Worm (Caenorhabditis elegans): ENCODE data around the gene K05F1.1.

K05F1.1 gene

ce11 chrII:5794195-5794594 lies 7.0 kb upstream of the K05F1.1 start, which contains the start of gene acdh-8:
Gene acdh-8, plus strand, starts transcription at chrII:5794495.
- TF ChIP-seq K11D2.4 (GFP tag; IDR thresholded peaks at IDR 0.05) (no peak), tlf-1 (GFP tag; optimal IDR thresholded peaks at IDR 0.05) (no peak), F10E7.11 (tag; optimal IDR thresholded peaks at IDR 0.05) (no peak), athp-1 (tag; optimal IDR thresholded peaks at IDR 0.05) (no peak), ccch-3 (GFP tag; optimal IDR thresholded peaks at IDR 0.05) (no peak), somi-1 (GFP tag; optimal IDR thresholded peaks at IDR 0.05) (no peak), nfyb-1 (GFP tag; IDR thresholded peaks at IDR 0.05) (no peak), rcor-1 (GFP tag; IDR thresholded peaks at IDR 0.05) (no peak), ztf-25 (GFP tag; IDR thresholded peaks at IDR 0.05) (no peak), pha-4 (tag; optimal IDR thresholded peaks at IDR 0.05) (no peak), F57C9.4 (tag; optimal IDR thresholded peaks at IDR 0.05) (no peak), madf-3 (GFP tag; IDR thresholded peaks at IDR 0.05) (no peak)

ce11 chrII:5797348-5797977 lies 3.7 kb upstream of the K05F1.1 start, which contains the start of the genes msp-63 and msp-142:
Gene msp-63, minus strand, starts transcription at chrII:5797448.
Gene msp-142, plus strand, starts transcription at chrII:5797927.
- TF ChIP-seq ekl-4 (GFP tag; IDR thresholded peaks at IDR 0.05) (no peak), cebp-2 (GFP tag; IDR thresholded peaks at IDR 0.05) (no peak), tbp1 (GFP tag; optimal IDR thresholded peaks at IDR 0.05) (no peak), C17E4.6 (GFP tag; IDR thresholded peaks at IDR 0.05) (no peak), F39B2.1 (GFP tag; IDR thresholded peaks at IDR 0.05) (no peak), K11D2.4 (GFP tag; IDR thresholded peaks at IDR 0.05) (no peak), aptf-3 (GFP tag; IDR thresholded peaks at IDR 0.05) (no peak), nfyb-1 (GFP tag; IDR thresholded peaks at IDR 0.05) (no peak), attf-5 (GFP tag; optimal IDR thresholded peaks at IDR 0.05) (no peak), hmg-20 (GFP tag; IDR thresholded peaks at IDR 0.05) (no peak), C06A6.2 (GFP tag; conservative IDR thresholded peaks at IDR 0.05) (no peak), T26A5.8 (tag; optimal IDR thresholded peaks at IDR 0.05) (no peak)

ce11 chrII:5799553-5799952 lies 1.6 kb upstream of the K05F1.1 start, which contains the start of gene K05F1.8:
Gene K05F1.8, minus strand, starts transcription at chrII:5799653.
- TF ChIP-seq tlf-1 (GFP tag; optimal IDR thresholded peaks at IDR 0.05), result no peak
- TF ChIP-seq F37B4.10 (GFP tag; IDR thresholded peaks at IDR 0.05), result no peak
- TF ChIP-seq madf-3 (GFP tag; IDR thresholded peaks at IDR 0.05), result no peak
- TF ChIP-seq T07F8.4 (tag; optimal IDR thresholded peaks at IDR 0.05), result no peak
- no peak for TF ChIP-seq F22D6.2 (tag; optimal IDR thresholded peaks at IDR 0.05)
- no peak for TF ChIP-seq nfyb-1 (GFP tag; IDR thresholded peaks at IDR 0.05)
- no peak for TF ChIP-seq F39B2.1 (GFP tag; IDR thresholded peaks at IDR 0.05)

ce11 chrII:5804288-5804687 lies 3.1 kb downstream of the K05F1.1 start:
- TF ChIP-seq attf-6 (GFP tag; IDR thresholded peaks at IDR 0.05) (no peak), somi-1 (GFP tag; optimal IDR thresholded peaks at IDR 0.05) (no peak), F39B2.1 (GFP tag; IDR thresholded peaks at IDR 0.05) (no peak), F23B12.7 (tag; optimal IDR thresholded peaks at IDR 0.05; ENCODE audit: insufficient read depth) (no peak), snpc-4 (GFP tag; optimal IDR thresholded peaks at IDR 0.05) (no peak), snpc-4 (tag; optimal IDR thresholded peaks at IDR 0.05) (no peak), hlh-26 (GFP tag; conservative IDR thresholded peaks at IDR 0.05) (no peak), B0336.3 (GFP tag; IDR thresholded peaks at IDR 0.05) (no peak), ztf-25 (GFP tag; IDR thresholded peaks at IDR 0.05) (no peak), akir-1 (GFP tag; optimal IDR thresholded peaks at IDR 0.05) (no peak), egl-44 (GFP tag; IDR thresholded peaks at IDR 0.05) (no peak), dox-1 (GFP tag; IDR thresholded peaks at IDR 0.05) (no peak), lir-1 (GFP tag; conservative IDR thresholded peaks at IDR 0.05) (no peak), C06A6.2 (GFP tag; conservative IDR thresholded peaks at IDR 0.05) (no peak), sptf-2 (GFP tag; optimal IDR thresholded peaks at IDR 0.05) (no peak), lsl-1 (GFP tag; optimal IDR thresholded peaks at IDR 0.05) (no peak)

All from whole organism, young adult.